Worm (Caenorhabditis elegans) whole organism, mixed stage, embryonic: ENCODE measurements around the gene acaa-2.
A peak's percentile ranks its signal among the peaks of the same experiment; 100 is the strongest.

Experiments used
- ceh-83 ChIP-seq: fragments of 200-800 bp; sonication (Bioruptor generic); optimal IDR thresholded peaks from 2 replicates; lab custom pipeline; 2018; ENCODE audit warnings: mild to moderate bottlenecking, missing genetic modification characterization, missing compliant biosample characterization
- elt-1 ChIP-seq: sonication (generic microtip); optimal IDR thresholded peaks from 2 replicates; lab custom pipeline; 2017; ENCODE audit warnings: missing genetic modification characterization, mild to moderate bottlenecking, missing compliant biosample characterization, antibody characterized with exemption, moderate library complexity, borderline replicate concordance; ENCODE audit not compliant: insufficient read depth
- lin-13 ChIP-seq: fragments of 150-350 bp; optimal IDR thresholded peaks from 2 replicates; lab custom pipeline; 2014; ENCODE audit warnings: missing biosample characterization, missing genetic modification characterization
- lsy-2 ChIP-seq: fragments of 150-350 bp; optimal IDR thresholded peaks from 2 replicates; lab custom pipeline; 2014; ENCODE audit warnings: missing biosample characterization, missing genetic modification characterization
- mab-5 ChIP-seq: fragments of 150-350 bp; optimal IDR thresholded peaks from 2 replicates; lab custom pipeline; 2014; ENCODE audit warnings: missing biosample characterization, missing genetic modification characterization
- mep-1 ChIP-seq: fragments of 150-350 bp; optimal IDR thresholded peaks from 2 replicates; lab custom pipeline; 2017; ENCODE audit warnings: missing biosample characterization, missing genetic modification reagents, missing genetic modification characterization, inconsistent platforms
- nhr-28 ChIP-seq: fragments of 150-350 bp; optimal IDR thresholded peaks from 2 replicates; lab custom pipeline; 2014; ENCODE audit warnings: missing biosample characterization, missing genetic modification characterization
- nhr-76 ChIP-seq: sonication (generic microtip); optimal IDR thresholded peaks from 2 replicates; lab custom pipeline; 2017; ENCODE audit warnings: missing biosample characterization, missing genetic modification characterization
- snpc-4 ChIP-seq: fragments of 150-350 bp; optimal IDR thresholded peaks from 2 replicates; lab custom pipeline; 2014; ENCODE audit warnings: missing biosample characterization, missing genetic modification characterization
- sptf-1 ChIP-seq: sonication (generic microtip); optimal IDR thresholded peaks from 2 replicates; lab custom pipeline; 2017; ENCODE audit warnings: mild to moderate bottlenecking, missing genetic modification characterization, moderate library complexity, missing compliant biosample characterization
- unc-39 ChIP-seq: fragments of 150-350 bp; optimal IDR thresholded peaks from 2 replicates; lab custom pipeline; 2014; ENCODE audit warnings: missing biosample characterization, missing genetic modification characterization
- ztf-11 ChIP-seq: fragments of 150-350 bp; optimal IDR thresholded peaks from 2 replicates; lab custom pipeline; 2014; ENCODE audit warnings: missing biosample characterization, missing genetic modification characterization

DNA sequence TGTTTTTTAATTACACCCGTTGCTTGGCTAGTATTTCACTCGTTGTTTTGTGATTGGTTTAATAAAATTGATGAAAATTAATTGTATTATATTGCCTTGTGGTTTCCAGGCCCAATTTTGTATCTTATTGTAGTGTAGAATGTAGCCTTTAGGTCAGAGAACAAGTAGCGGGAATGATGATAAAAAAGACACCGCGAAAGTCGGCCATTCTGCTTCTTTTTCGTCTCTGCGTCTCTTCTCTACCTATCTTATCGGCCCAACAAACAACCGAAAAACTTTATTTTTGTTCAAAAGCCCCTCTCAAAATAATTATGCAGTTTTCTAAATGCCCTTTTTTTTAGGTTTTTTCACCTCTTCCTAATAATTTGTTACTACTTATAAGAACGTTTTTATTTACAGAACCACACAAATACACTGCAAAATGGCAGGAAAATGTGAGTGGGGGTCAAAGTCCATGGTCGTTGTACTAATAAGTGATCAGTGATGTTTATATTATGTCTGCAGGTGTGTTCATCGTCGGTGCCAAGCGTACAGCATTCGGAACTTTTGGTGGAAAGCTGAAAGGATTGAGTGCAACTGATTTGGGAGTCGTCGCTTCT lies at the start of gene acaa-2:
- TF ChIP-seq lsy-2 (tag; lab: Kevin White, UChicago), result no peak
- no peak for TF ChIP-seq elt-1
- TF ChIP-seq unc-39, result no peak
- no peak for TF ChIP-seq nhr-76 (tag; lab: Kevin White, UChicago)
- TF ChIP-seq nhr-28 (tag; lab: Kevin White, UChicago), result peak; percentile 16
- TF ChIP-seq mab-5 (tag; lab: Kevin White, UChicago), result no peak
- TF ChIP-seq ztf-11 (tag; lab: Kevin White, UChicago), result no peak
- TF ChIP-seq sptf-1 (tag; lab: Kevin White, UChicago), result no peak
- TF ChIP-seq mep-1 (tag; lab: Kevin White, UChicago), result no peak
- no peak for TF ChIP-seq snpc-4 (tag; lab: Kevin White, UChicago)
- no peak for TF ChIP-seq lin-13 (tag; lab: Kevin White, UChicago)
- TF ChIP-seq ceh-83, result no peak
